Worm (Caenorhabditis elegans): ENCODE measurements around the gene puf-9.

ce11 chrX:5854163-5854451, 12.7 kb downstream of the puf-9 start, which contains the start of gene hog-1:
- TF ChIP-seq madf-8 (GFP tag; conservative IDR thresholded peaks at IDR 0.05) (no peak), atf-7 (tag; optimal IDR thresholded peaks at IDR 0.05) (no peak), sdz-38 (tag; optimal IDR thresholded peaks at IDR 0.05) (no peak), Y67H2A.10 (GFP tag; conservative IDR thresholded peaks at IDR 0.05) (no peak), B0261.1 (tag; optimal IDR thresholded peaks at IDR 0.05) (no peak), efl-1 (GFP tag; optimal IDR thresholded peaks at IDR 0.05) (no peak), hlh-12 (tag; optimal IDR thresholded peaks at IDR 0.05) (no peak), nhr-179 (tag; optimal IDR thresholded peaks at IDR 0.05) (no peak), chd-7 (tag; optimal IDR thresholded peaks at IDR 0.05) (no peak), sea-2 (GFP tag; IDR thresholded peaks at IDR 0.05) (no peak), tbx-9 (tag; optimal IDR thresholded peaks at IDR 0.05; ENCODE audit: borderline replicate concordance) (no peak)
